Fruit fly (Drosophila melanogaster) Kc167 (cell line): ENCODE measurements around the gene BORCS6.

ENCODE experiments used
- Myc ChIP-seq: fragments of >200 bp; optimal IDR thresholded peaks from 2 replicates; lab custom pipeline; 2017; ENCODE audit warnings: missing external identifiers
- Sin3A ChIP-seq: fragments of >200 bp; optimal IDR thresholded peaks from 2 replicates; lab custom pipeline; 2018; ENCODE audit warnings: missing external identifiers
- insv ChIP-seq: fragments of >200 bp; optimal IDR thresholded peaks from 3 replicates; lab custom pipeline; 2018; ENCODE audit warnings: missing external identifiers
- psq ChIP-seq: fragments of >200 bp; optimal IDR thresholded peaks from 2 replicates; lab custom pipeline; 2017; ENCODE audit warnings: missing external identifiers
- ttk ChIP-seq: sonication (Bioruptor generic); optimal IDR thresholded peaks from 2 replicates; lab custom pipeline; 2017; ENCODE audit warnings: missing external identifiers

- TF ChIP-seq Myc (no peak), insv (lab: Kevin White, UChicago) (no peak), psq (no peak), Sin3A (lab: Kevin White, UChicago) (no peak), ttk (lab: Kevin White, UChicago) (no peak)
These were observed 23.6 kb upstream of the BORCS6 start for dm6 chr3L:516948-517599.
